Worm (Caenorhabditis elegans) whole organism, early embryonic: ENCODE results near the gene ges-1.

Source experiments
- B0310.2 ChIP-seq: sonication (generic microtip); optimal IDR thresholded peaks from 2 replicates; lab custom pipeline; 2016; ENCODE audit warnings: mild to moderate bottlenecking, missing genetic modification characterization, missing compliant biosample characterization
- F13C5.2 ChIP-seq: sonication (generic microtip); optimal IDR thresholded peaks from 2 replicates; lab custom pipeline; 2017; ENCODE audit warnings: mild to moderate bottlenecking, missing genetic modification characterization, inconsistent platforms, missing compliant biosample characterization
- aly-1 ChIP-seq: sonication (generic microtip); optimal IDR thresholded peaks from 2 replicates; lab custom pipeline; 2016; ENCODE audit warnings: missing genetic modification characterization, missing compliant biosample characterization
- ama-1 ChIP-seq: fragments of 150-350 bp; optimal IDR thresholded peaks from 2 replicates; lab custom pipeline; 2014
- ceh-13 ChIP-seq: fragments of 200-800 bp; sonication (Bioruptor generic); optimal IDR thresholded peaks from 2 replicates; lab custom pipeline; 2018; ENCODE audit warnings: mild to moderate bottlenecking, missing genetic modification characterization, missing compliant biosample characterization
- ceh-36 ChIP-seq: sonication (generic microtip); optimal IDR thresholded peaks from 2 replicates; lab custom pipeline; 2016; ENCODE audit warnings: missing genetic modification characterization, inconsistent platforms, missing compliant biosample characterization
- ets-7 ChIP-seq: sonication (generic microtip); optimal IDR thresholded peaks from 2 replicates; lab custom pipeline; 2016; ENCODE audit warnings: missing genotype, missing genetic modification characterization, missing compliant biosample characterization
- flt-1 ChIP-seq: fragments of 200-800 bp; sonication (Bioruptor generic); IDR thresholded peaks from 2 replicates; pipeline ENCODE4 v1.3.6; 2022; ENCODE audit warnings: missing genetic modification characterization, missing compliant biosample characterization
- hmbx-1 ChIP-seq: sonication (generic microtip); optimal IDR thresholded peaks from 2 replicates; lab custom pipeline; 2016; ENCODE audit warnings: mild to moderate bottlenecking, missing genetic modification characterization, missing compliant biosample characterization
- hmg-4 ChIP-seq: fragments of 200-800 bp; sonication (Bioruptor generic); optimal IDR thresholded peaks from 2 replicates; lab custom pipeline; 2018; ENCODE audit warnings: mild to moderate bottlenecking, missing genetic modification characterization, missing compliant biosample characterization
- hnd-1 ChIP-seq: sonication (generic microtip); optimal IDR thresholded peaks from 2 replicates; lab custom pipeline; 2016; ENCODE audit warnings: missing genetic modification characterization, missing compliant biosample characterization
- pes-1 ChIP-seq: fragments of 200-800 bp; sonication (Bioruptor generic); IDR thresholded peaks from 2 replicates; pipeline ENCODE4 v1.3.6; 2022; ENCODE audit warnings: missing genetic modification reagents, missing genetic modification characterization, missing compliant biosample characterization
- scrt-1 ChIP-seq: fragments of 200-800 bp; sonication (Bioruptor generic); IDR thresholded peaks from 2 replicates; pipeline ENCODE4 v1.3.6; 2022; ENCODE audit warnings: missing genetic modification characterization, missing compliant biosample characterization
- sea-1 ChIP-seq: fragments of 200-800 bp; sonication (Bioruptor generic); conservative IDR thresholded peaks from 2 replicates; pipeline ENCODE4 v1.3.6; 2022; ENCODE audit warnings: missing genetic modification characterization, missing compliant biosample characterization
- tbx-11 ChIP-seq: fragments of 200-800 bp; sonication (Bioruptor generic); IDR thresholded peaks from 2 replicates; pipeline ENCODE4 v1.3.6; 2022; ENCODE audit warnings: missing genetic modification characterization, missing compliant biosample characterization
- tbx-37 ChIP-seq: fragments of 200-800 bp; sonication (Bioruptor generic); conservative IDR thresholded peaks from 2 replicates; pipeline ENCODE4 v1.3.6; 2022; ENCODE audit warnings: missing genetic modification reagents, missing genetic modification characterization, missing compliant biosample characterization
- tra-4 ChIP-seq: sonication (generic microtip); optimal IDR thresholded peaks from 2 replicates; lab custom pipeline; 2017; ENCODE audit warnings: missing genetic modification characterization, missing compliant biosample characterization

The ges-1 gene

DNA sequence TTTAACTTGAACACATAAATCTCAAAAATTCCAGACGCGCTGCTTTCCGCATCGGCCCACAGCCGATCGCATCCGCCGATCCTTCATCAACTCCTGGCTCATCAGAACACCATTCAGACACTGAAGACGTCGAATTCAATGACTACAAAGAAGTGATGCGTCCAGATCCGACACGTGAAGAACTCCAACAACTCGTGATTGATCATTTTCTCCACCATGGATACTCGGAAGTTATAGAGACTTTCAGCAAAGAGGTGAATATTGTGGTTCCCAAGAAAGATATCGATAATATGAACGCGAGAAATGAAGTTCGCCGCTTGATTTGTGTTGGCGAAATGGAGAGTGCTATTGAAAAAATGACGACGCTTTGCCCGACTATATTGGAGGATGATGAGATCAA is 37.0 kb upstream of the ges-1 start:
- TF ChIP-seq tbx-37 (GFP tag; lab: Robert Waterston, UW) = no peak
- no peak for TF ChIP-seq hnd-1
- TF ChIP-seq B0310.2 (tag; lab: Kevin White, UChicago) = no peak

DNA sequence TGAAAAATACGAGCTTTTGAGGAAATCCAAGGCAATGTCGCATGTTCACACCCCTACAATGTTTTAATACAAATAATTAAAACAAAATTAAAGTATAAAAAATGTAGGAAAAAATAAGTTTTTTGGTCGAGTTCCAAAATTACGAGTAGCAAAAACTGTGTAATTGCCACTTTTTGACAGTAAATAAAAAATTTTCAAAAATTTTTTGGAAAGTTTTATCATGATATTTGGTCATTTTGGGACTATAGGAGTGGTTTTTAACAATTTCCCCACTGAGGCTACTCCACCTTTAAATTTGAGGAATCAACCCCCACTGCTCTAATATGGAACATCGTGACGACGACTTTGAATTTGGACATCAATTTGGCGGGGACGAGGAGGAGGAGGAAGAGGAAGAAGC is 35.5 kb upstream of the ges-1 start, which contains the start of gene gid-8:
gid-8 (plus strand) TSS at position 301 of the 400 bp plus-strand sequence.
- TF ChIP-seq hnd-1 (no peak), tbx-11 (GFP tag; lab: Robert Waterston, UW) (no peak), ama-1 (lab: Kevin White, UChicago) (no peak), hmg-4 (GFP tag; lab: Kevin White, UChicago) (no peak), B0310.2 (tag; lab: Kevin White, UChicago) (no peak), ets-7 (tag; lab: Kevin White, UChicago) (no peak), scrt-1 (no peak), sea-1 (GFP tag; lab: Robert Waterston, UW) (no peak)

DNA sequence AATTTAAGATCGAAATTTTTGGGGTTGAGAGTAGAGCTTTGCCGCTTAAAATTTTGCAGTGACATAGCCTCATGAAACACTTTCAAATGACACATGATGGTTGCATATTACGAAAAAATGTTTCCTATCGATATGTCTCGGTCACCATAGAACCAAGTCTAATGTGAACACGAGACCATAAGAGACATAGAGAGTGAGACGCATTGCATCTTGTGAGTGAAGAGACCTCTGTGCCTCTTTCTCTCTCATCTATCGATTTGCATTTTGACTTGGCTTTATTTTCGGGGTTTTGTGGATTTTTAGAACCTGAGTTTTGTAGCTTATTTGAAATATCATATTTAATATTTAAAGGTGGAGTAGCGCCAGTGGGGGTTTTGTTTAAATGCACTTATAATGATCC is 35.0 kb upstream of the ges-1 start:
- TF ChIP-seq aly-1 (tag; lab: Kevin White, UChicago) = no peak
- TF ChIP-seq tbx-11 (GFP tag; lab: Robert Waterston, UW) = no peak
- TF ChIP-seq ceh-36 (tag; lab: Kevin White, UChicago) = no peak
- no peak for TF ChIP-seq pes-1 (GFP tag; lab: Robert Waterston, UW)
- TF ChIP-seq ceh-13 (GFP tag; lab: Kevin White, UChicago) = no peak
- no peak for TF ChIP-seq flt-1
- TF ChIP-seq B0310.2 (tag; lab: Kevin White, UChicago) = no peak
- no peak for TF ChIP-seq tra-4 (tag; lab: Kevin White, UChicago)
- no peak for TF ChIP-seq hmbx-1 (tag; lab: Kevin White, UChicago)
- TF ChIP-seq F13C5.2 = no peak
- no peak for TF ChIP-seq tbx-37 (GFP tag; lab: Robert Waterston, UW)
- TF ChIP-seq sea-1 (GFP tag; lab: Robert Waterston, UW) = no peak
- TF ChIP-seq hnd-1 = no peak
- TF ChIP-seq hmg-4 (GFP tag; lab: Kevin White, UChicago) = no peak
- TF ChIP-seq ets-7 (tag; lab: Kevin White, UChicago) = no peak
- TF ChIP-seq ama-1 (lab: Kevin White, UChicago) = no peak
- TF ChIP-seq scrt-1 = no peak

DNA sequence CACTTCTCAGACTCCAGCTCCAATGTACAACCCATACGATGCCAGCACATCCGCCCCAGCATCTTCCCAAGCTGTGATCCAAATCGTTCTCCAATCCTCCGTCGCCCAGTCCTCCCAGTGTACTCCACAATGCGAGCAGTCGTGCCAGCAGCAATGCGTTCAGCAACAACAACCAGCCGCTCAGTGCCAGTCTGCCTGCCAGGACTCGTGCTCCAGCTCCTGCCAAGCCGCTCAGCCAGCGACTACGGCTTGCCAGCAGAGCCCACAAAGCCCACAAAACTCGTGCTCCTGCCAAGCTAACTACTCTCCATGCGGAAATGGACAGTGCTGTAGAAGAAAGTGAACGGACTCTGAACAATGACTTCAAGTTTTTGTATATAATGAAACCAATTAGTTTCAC is 34.0 kb upstream of the ges-1 start:
- no peak for TF ChIP-seq tra-4 (tag; lab: Kevin White, UChicago)
- TF ChIP-seq B0310.2 (tag; lab: Kevin White, UChicago) = no peak
- no peak for TF ChIP-seq ama-1 (lab: Kevin White, UChicago)
- TF ChIP-seq tbx-37 (GFP tag; lab: Robert Waterston, UW) = no peak
- TF ChIP-seq ceh-36 (tag; lab: Kevin White, UChicago) = no peak
- TF ChIP-seq flt-1 = no peak
- no peak for TF ChIP-seq hmg-4 (GFP tag; lab: Kevin White, UChicago)
- TF ChIP-seq tbx-11 (GFP tag; lab: Robert Waterston, UW) = no peak
- TF ChIP-seq hnd-1 = no peak
- no peak for TF ChIP-seq sea-1 (GFP tag; lab: Robert Waterston, UW)
- TF ChIP-seq ceh-13 (GFP tag; lab: Kevin White, UChicago) = no peak
- TF ChIP-seq scrt-1 = no peak
- no peak for TF ChIP-seq hmbx-1 (tag; lab: Kevin White, UChicago)
- no peak for TF ChIP-seq aly-1 (tag; lab: Kevin White, UChicago)
- TF ChIP-seq ets-7 (tag; lab: Kevin White, UChicago) = no peak
- TF ChIP-seq pes-1 (GFP tag; lab: Robert Waterston, UW) = no peak
- TF ChIP-seq F13C5.2 = no peak

DNA sequence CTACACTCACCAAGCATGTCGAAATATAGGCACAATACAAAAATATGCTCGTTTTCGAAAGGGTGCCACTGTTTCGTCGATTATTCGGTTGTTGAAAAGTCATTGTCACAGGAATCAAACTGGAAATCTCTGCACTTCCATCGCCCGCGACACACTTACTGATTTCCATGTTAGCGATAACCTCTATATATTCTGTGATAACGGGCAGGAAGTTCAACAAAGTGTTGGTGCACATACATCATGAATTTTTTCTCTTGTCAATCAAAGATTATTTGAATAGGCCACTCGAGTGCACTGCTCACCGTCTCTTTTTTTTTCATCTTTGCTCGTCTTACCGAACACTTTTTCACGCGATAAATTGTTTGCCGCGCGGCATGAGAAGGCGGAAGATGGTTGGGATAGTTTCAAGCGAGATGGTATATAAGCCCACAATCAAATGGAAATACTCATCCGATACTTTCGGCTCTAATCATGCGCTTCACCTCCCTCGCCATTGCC is 32.7 kb upstream of the ges-1 start, which contains the start of the genes fpn-1.2 and pqn-54:
fpn-1.2 (minus strand) TSS at position 157 of the 498 bp plus-strand sequence.
pqn-54 (plus strand) TSS at position 448 of the 498 bp plus-strand sequence.
- no peak for TF ChIP-seq ceh-36 (tag; lab: Kevin White, UChicago)
- TF ChIP-seq hnd-1 = no peak
- no peak for TF ChIP-seq tbx-37 (GFP tag; lab: Robert Waterston, UW)
- no peak for TF ChIP-seq tra-4 (tag; lab: Kevin White, UChicago)
- TF ChIP-seq ets-7 (tag; lab: Kevin White, UChicago) = no peak
- TF ChIP-seq ceh-13 (GFP tag; lab: Kevin White, UChicago) = no peak
- no peak for TF ChIP-seq pes-1 (GFP tag; lab: Robert Waterston, UW)
- no peak for TF ChIP-seq hmbx-1 (tag; lab: Kevin White, UChicago)
- TF ChIP-seq sea-1 (GFP tag; lab: Robert Waterston, UW) = no peak
- TF ChIP-seq B0310.2 (tag; lab: Kevin White, UChicago) = no peak
- TF ChIP-seq flt-1 = no peak
- no peak for TF ChIP-seq hmg-4 (GFP tag; lab: Kevin White, UChicago)
- no peak for TF ChIP-seq tbx-11 (GFP tag; lab: Robert Waterston, UW)
- no peak for TF ChIP-seq ama-1 (lab: Kevin White, UChicago)
- no peak for TF ChIP-seq scrt-1
- TF ChIP-seq F13C5.2 = no peak
- no peak for TF ChIP-seq aly-1 (tag; lab: Kevin White, UChicago)

DNA sequence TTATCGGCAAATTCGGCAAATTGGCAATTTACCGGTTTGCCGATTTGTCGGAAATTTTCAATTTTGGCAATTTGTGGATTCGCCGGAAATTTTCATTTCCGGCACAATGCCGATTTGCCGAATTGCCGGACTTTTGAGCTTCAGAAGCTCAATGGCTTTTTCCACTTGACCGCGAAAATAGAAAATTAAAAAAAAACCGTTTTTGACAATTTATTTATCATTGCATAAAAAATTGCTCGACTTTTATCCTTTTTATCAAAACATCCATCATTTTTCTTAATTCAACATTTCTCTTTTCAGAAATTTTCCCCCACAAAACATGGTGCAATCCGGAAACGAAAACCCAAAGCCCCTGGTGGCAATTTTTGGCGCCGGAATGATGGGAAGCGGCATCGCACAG is 28.1 kb upstream of the ges-1 start, which contains the start of gene hacd-1:
hacd-1 (plus strand) TSS at position 301 of the 400 bp plus-strand sequence.
- TF ChIP-seq tbx-37 (GFP tag; lab: Robert Waterston, UW) = no peak
- TF ChIP-seq tbx-11 (GFP tag; lab: Robert Waterston, UW) = no peak
- no peak for TF ChIP-seq sea-1 (GFP tag; lab: Robert Waterston, UW)
- no peak for TF ChIP-seq ceh-13 (GFP tag; lab: Kevin White, UChicago)
- TF ChIP-seq hmg-4 (GFP tag; lab: Kevin White, UChicago) = no peak
- TF ChIP-seq tra-4 (tag; lab: Kevin White, UChicago) = no peak
- TF ChIP-seq hnd-1 = no peak
- TF ChIP-seq scrt-1 = no peak
- no peak for TF ChIP-seq B0310.2 (tag; lab: Kevin White, UChicago)
- TF ChIP-seq aly-1 (tag; lab: Kevin White, UChicago) = no peak

DNA sequence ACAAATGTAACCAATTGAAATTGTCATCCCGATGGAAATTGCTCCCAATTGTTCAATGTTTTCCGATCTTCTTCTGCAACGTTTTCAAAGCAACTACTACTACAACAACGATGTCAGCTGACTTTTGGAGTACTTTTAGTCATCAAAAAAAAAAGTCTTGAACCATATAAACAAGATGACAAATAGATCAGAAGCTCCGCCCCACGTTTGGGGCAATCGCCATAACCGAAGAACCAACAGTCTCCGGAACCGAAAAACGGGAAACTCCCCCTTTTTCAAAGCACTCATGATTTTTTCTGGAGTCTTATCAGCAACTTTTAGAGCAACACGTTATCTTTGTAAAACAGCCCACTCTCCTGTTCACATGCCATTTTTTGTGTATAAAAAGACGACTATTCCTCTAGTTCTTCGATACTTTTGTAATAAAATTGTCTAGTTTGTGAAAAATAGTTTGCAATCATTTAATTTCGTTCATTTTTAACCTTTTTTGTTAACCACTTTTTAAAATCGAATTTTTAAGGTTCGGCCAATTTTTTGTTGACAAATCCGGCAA is 27.5 kb upstream of the ges-1 start:
- TF ChIP-seq ama-1 (lab: Kevin White, UChicago) (no peak), sea-1 (GFP tag; lab: Robert Waterston, UW) (no peak), tbx-37 (GFP tag; lab: Robert Waterston, UW) (no peak), F13C5.2 (no peak)
